Worm (Caenorhabditis elegans): ENCODE results near the gene odr-2.

- TF ChIP-seq lin-13 (GFP tag; optimal IDR thresholded peaks at IDR 0.05) (no peak), nhr-77 (tag; optimal IDR thresholded peaks at IDR 0.05) (no peak), nhr-12 (tag; optimal IDR thresholded peaks at IDR 0.05) (no peak), efl-3 (GFP tag; optimal IDR thresholded peaks at IDR 0.05) (no peak), lin-39 (tag; optimal IDR thresholded peaks at IDR 0.05) (no peak), fkh-4 (tag; optimal IDR thresholded peaks at IDR 0.05; ENCODE audit: borderline replicate concordance) (no peak), nhr-11 (tag; optimal IDR thresholded peaks at IDR 0.05) (no peak), ztf-11 (tag; optimal IDR thresholded peaks at IDR 0.05) (no peak)
Observed at ce11 chrV:7075646-7076045, 27.7 kb upstream of the odr-2 start, which contains the start of gene npa-1.
